Fruit fly (Drosophila melanogaster) whole organism, embryonic: Measurements from ENCODE around the gene CG1622.

ENCODE experiments used
- CG10543 ChIP-seq: fragments of 200-800 bp; sonication (Bioruptor generic); optimal IDR thresholded peaks from 3 replicates; lab custom pipeline; 2017; ENCODE audit warnings: missing biosample characterization, mild to moderate bottlenecking, missing genetic modification characterization, moderate library complexity
- CG11085 ChIP-seq: fragments of 200-800 bp; sonication (Bioruptor generic); IDR thresholded peaks from 2 replicates; pipeline ENCODE4 v1.3.6; 2022; ENCODE audit warnings: missing biosample characterization, missing genetic modification characterization
- CG11093 ChIP-seq: fragments of 200-800 bp; sonication (Bioruptor generic); IDR thresholded peaks from 3 replicates; pipeline ENCODE4 v1.3.6; 2022; ENCODE audit warnings: missing biosample characterization, missing genetic modification characterization
- CG11456 ChIP-seq: fragments of 200-800 bp; sonication (Bioruptor generic); IDR thresholded peaks from 3 replicates; pipeline ENCODE4 v1.3.6; 2022; ENCODE audit warnings: missing biosample characterization, missing genetic modification characterization
- CG12659 ChIP-seq: fragments of 200-800 bp; sonication (Bioruptor generic); optimal IDR thresholded peaks from 3 replicates; lab custom pipeline; 2017; ENCODE audit warnings: mild to moderate bottlenecking, missing biosample characterization, missing genetic modification reagents, missing genetic modification characterization
- CG14014 ChIP-seq: fragments of 200-800 bp; sonication (Bioruptor generic); IDR thresholded peaks from 2 replicates; pipeline ENCODE4 v1.3.6; 2022; ENCODE audit warnings: missing biosample characterization, missing genetic modification characterization
- CG1647 ChIP-seq: fragments of 200-800 bp; sonication (Bioruptor generic); optimal IDR thresholded peaks from 3 replicates; lab custom pipeline; 2016; ENCODE audit warnings: missing biosample characterization, missing genetic modification characterization
- CG17361 ChIP-seq: fragments of 200-800 bp; sonication (Bioruptor generic); IDR thresholded peaks from 3 replicates; pipeline ENCODE4 v1.3.6; 2022; ENCODE audit warnings: missing biosample characterization, missing genetic modification characterization
- CG17912 ChIP-seq: fragments of 200-800 bp; sonication (Bioruptor generic); optimal IDR thresholded peaks from 2 replicates; lab custom pipeline; 2018; ENCODE audit warnings: missing biosample characterization, mild to moderate bottlenecking, missing genetic modification characterization
- CG2202 ChIP-seq: fragments of 200-800 bp; sonication (Bioruptor generic); optimal IDR thresholded peaks from 2 replicates; lab custom pipeline; 2018; ENCODE audit warnings: missing biosample characterization, mild to moderate bottlenecking, missing genetic modification characterization
- CG3281 ChIP-seq: fragments of 200-800 bp; sonication (Bioruptor generic); optimal IDR thresholded peaks from 3 replicates; lab custom pipeline; 2017; ENCODE audit warnings: missing biosample characterization, mild to moderate bottlenecking, missing genetic modification characterization
- CG43689 ChIP-seq: fragments of 200-800 bp; sonication (Bioruptor generic); IDR thresholded peaks from 2 replicates; pipeline ENCODE4 v1.3.6; 2022; ENCODE audit warnings: missing biosample characterization, missing genetic modification characterization
- CG4730 ChIP-seq: fragments of 200-800 bp; sonication (Bioruptor generic); IDR thresholded peaks from 2 replicates; pipeline ENCODE4 v1.3.6; 2022; ENCODE audit warnings: missing biosample characterization, missing genetic modification characterization
- CG5245 ChIP-seq: fragments of 200-800 bp; sonication (Bioruptor generic); optimal IDR thresholded peaks from 3 replicates; lab custom pipeline; 2016; ENCODE audit warnings: missing biosample characterization, missing genetic modification characterization
- Drgx ChIP-seq: fragments of 200-800 bp; sonication (Bioruptor generic); IDR thresholded peaks from 2 replicates; pipeline ENCODE4 v1.3.6; 2022; ENCODE audit warnings: missing biosample characterization, missing genetic modification characterization
- Ets65A ChIP-seq: fragments of 200-800 bp; sonication (Bioruptor generic); peaks from one replicate; lab custom pipeline; 2016; ENCODE audit warnings: missing biosample characterization, missing genetic modification characterization
- HLH54F ChIP-seq: fragments of 200-800 bp; sonication (Bioruptor generic); optimal IDR thresholded peaks from 3 replicates; lab custom pipeline; 2016; ENCODE audit warnings: missing biosample characterization, missing genetic modification characterization
- Hand ChIP-seq: fragments of 200-800 bp; sonication (Bioruptor generic); optimal IDR thresholded peaks from 2 replicates; lab custom pipeline; 2017; ENCODE audit warnings: mild to moderate bottlenecking, missing biosample characterization, missing genetic modification reagents, missing genetic modification characterization
- Hr51 ChIP-seq, 2 experiments: fragments of 200-800 bp; sonication (Bioruptor generic); optimal IDR thresholded peaks; 2 replicates in 1 of 2; 3 replicates in 1 of 2; lab custom pipeline; 2016 to 2018; ENCODE audit warnings: missing biosample characterization in 2 of 2, missing genetic modification characterization in 2 of 2, mild to moderate bottlenecking in 1 of 2, moderate library complexity in 1 of 2
- Max ChIP-seq: fragments of 200-800 bp; sonication (Bioruptor generic); optimal IDR thresholded peaks from 2 replicates; lab custom pipeline; 2016; ENCODE audit warnings: missing biosample characterization, mild to moderate bottlenecking, missing genetic modification characterization
- Med ChIP-seq: fragments of 200-800 bp; sonication (Bioruptor generic); peaks from one replicate; lab custom pipeline; 2016; ENCODE audit warnings: missing biosample characterization, missing genetic modification characterization, mild to moderate bottlenecking, inconsistent platforms, moderate library complexity
- Nf-YB ChIP-seq: fragments of 200-800 bp; sonication (Bioruptor generic); optimal IDR thresholded peaks from 3 replicates; lab custom pipeline; 2019; ENCODE audit warnings: missing biosample characterization, mild to moderate bottlenecking, missing genetic modification characterization, moderate library complexity
- Scr ChIP-seq: fragments of 200-800 bp; sonication (Bioruptor generic); IDR thresholded peaks from 2 replicates; pipeline ENCODE4 v1.3.6; 2022; ENCODE audit warnings: missing biosample characterization, missing genetic modification characterization; ENCODE audit not compliant: partially characterized antibody
- Stat92E ChIP-seq, 3 experiments: fragments of >200 bp in 2 of 3; fragments of 200-800 bp in 1 of 3; sonication (Bioruptor generic) in 1 of 3; optimal IDR thresholded peaks; 2 replicates each; lab custom pipeline; 2017 to 2019; ENCODE audit warnings: missing biosample characterization in 3 of 3, missing genetic modification characterization in 3 of 3, mild to moderate bottlenecking in 1 of 3, moderate library complexity in 1 of 3
- ab ChIP-seq: fragments of 200-800 bp; sonication (Bioruptor generic); optimal IDR thresholded peaks from 2 replicates; lab custom pipeline; 2016; ENCODE audit warnings: missing biosample characterization, missing genetic modification characterization
- ac ChIP-seq: fragments of 200-800 bp; sonication (Bioruptor generic); optimal IDR thresholded peaks from 3 replicates; lab custom pipeline; 2017; ENCODE audit warnings: missing biosample characterization, mild to moderate bottlenecking, missing genetic modification characterization
- al ChIP-seq: fragments of 200-800 bp; sonication (Bioruptor generic); IDR thresholded peaks from 2 replicates; pipeline ENCODE4 v1.3.6; 2022; ENCODE audit warnings: missing biosample characterization, missing genetic modification characterization
- aop ChIP-seq: fragments of 200-800 bp; sonication (Bioruptor generic); IDR thresholded peaks from 2 replicates; pipeline ENCODE4 v1.3.6; 2022; ENCODE audit warnings: missing biosample characterization, missing genetic modification characterization
- ara ChIP-seq: fragments of 200-800 bp; sonication (Bioruptor generic); IDR thresholded peaks from 2 replicates; pipeline ENCODE4 v1.3.6; 2022; ENCODE audit warnings: missing biosample characterization, missing genetic modification characterization
- ash1 ChIP-seq: fragments of 200-800 bp; sonication (Bioruptor generic); optimal IDR thresholded peaks from 2 replicates; lab custom pipeline; 2018; ENCODE audit warnings: missing biosample characterization, mild to moderate bottlenecking, missing genetic modification characterization
- bbx ChIP-seq: fragments of 200-800 bp; sonication (Bioruptor generic); IDR thresholded peaks from 2 replicates; pipeline ENCODE4 v1.3.6; 2022; ENCODE audit warnings: missing biosample characterization, missing genetic modification characterization; ENCODE audit not compliant: partially characterized antibody
- caup ChIP-seq: fragments of 200-800 bp; sonication (Bioruptor generic); optimal IDR thresholded peaks from 3 replicates; lab custom pipeline; 2017; ENCODE audit warnings: missing biosample characterization, mild to moderate bottlenecking, missing genetic modification characterization, moderate library complexity; ENCODE audit not compliant: severe bottlenecking
- emc ChIP-seq: fragments of 200-800 bp; sonication (Bioruptor generic); optimal IDR thresholded peaks from 2 replicates; lab custom pipeline; 2016; ENCODE audit warnings: missing biosample characterization, missing genetic modification characterization
- ewg ChIP-seq: fragments of 200-800 bp; sonication (Bioruptor generic); optimal IDR thresholded peaks from 3 replicates; lab custom pipeline; 2017; ENCODE audit warnings: mild to moderate bottlenecking, missing biosample characterization, missing genetic modification reagents, missing genetic modification characterization
- fu2 ChIP-seq: fragments of 200-800 bp; sonication (Bioruptor generic); optimal IDR thresholded peaks from 2 replicates; lab custom pipeline; 2016; ENCODE audit warnings: missing biosample characterization, missing genetic modification characterization
- grn ChIP-seq: fragments of 200-800 bp; sonication (Bioruptor generic); optimal IDR thresholded peaks from 3 replicates; lab custom pipeline; 2017; ENCODE audit warnings: missing biosample characterization, missing genetic modification characterization
- hth ChIP-seq: fragments of >200 bp; optimal IDR thresholded peaks from 2 replicates; lab custom pipeline; 2017; ENCODE audit warnings: inconsistent platforms
- inv ChIP-seq: fragments of 200-800 bp; sonication (Bioruptor generic); IDR thresholded peaks from 2 replicates; pipeline ENCODE4 v1.3.6; 2022; ENCODE audit warnings: missing biosample characterization, missing genetic modification characterization; ENCODE audit not compliant: partially characterized antibody
- kni ChIP-seq: fragments of 200-800 bp; sonication (Bioruptor generic); optimal IDR thresholded peaks from 3 replicates; lab custom pipeline; 2017; ENCODE audit warnings: mild to moderate bottlenecking, missing biosample characterization, missing genetic modification reagents, missing genetic modification characterization
- lov ChIP-seq, 2 experiments: fragments of 200-800 bp in 1 of 2; fragments of >200 bp in 1 of 2; sonication (Bioruptor generic) in 1 of 2; IDR thresholded peaks in 1 of 2; optimal IDR thresholded peaks in 1 of 2; 2 replicates in 1 of 2; 3 replicates in 1 of 2; pipeline versions ENCODE4 v1.3.6 to Lab custom; 2017 to 2022; ENCODE audit warnings: missing biosample characterization in 1 of 2, missing genetic modification characterization in 1 of 2
- mirr ChIP-seq: fragments of 200-800 bp; sonication (Bioruptor generic); optimal IDR thresholded peaks from 3 replicates; lab custom pipeline; 2018; ENCODE audit warnings: missing biosample characterization, mild to moderate bottlenecking, missing genetic modification characterization
- pb ChIP-seq: fragments of 200-800 bp; sonication (Bioruptor generic); optimal IDR thresholded peaks from 3 replicates; lab custom pipeline; 2016; ENCODE audit warnings: missing biosample characterization, missing genetic modification characterization
- schlank ChIP-seq: fragments of 200-800 bp; sonication (Bioruptor generic); optimal IDR thresholded peaks from 2 replicates; lab custom pipeline; 2018; ENCODE audit warnings: missing biosample characterization, mild to moderate bottlenecking, missing genetic modification characterization
- sim ChIP-seq: fragments of 200-800 bp; sonication (Bioruptor generic); IDR thresholded peaks from 2 replicates; pipeline ENCODE4 v1.3.6; 2022; ENCODE audit warnings: missing biosample characterization, missing genetic modification characterization
- so ChIP-seq: fragments of 200-800 bp; sonication (Bioruptor generic); IDR thresholded peaks from 3 replicates; pipeline ENCODE4 v1.3.6; 2022; ENCODE audit warnings: missing biosample characterization, missing genetic modification characterization
- sob ChIP-seq: fragments of 200-800 bp; sonication (Bioruptor generic); IDR thresholded peaks from 2 replicates; pipeline ENCODE4 v1.3.6; 2022; ENCODE audit warnings: missing biosample characterization, missing genetic modification characterization
- stc ChIP-seq: fragments of 200-800 bp; sonication (Bioruptor generic); IDR thresholded peaks from 2 replicates; pipeline ENCODE4 v1.3.6; 2022; ENCODE audit warnings: missing biosample characterization, missing genetic modification characterization
- trh ChIP-seq: fragments of 200-800 bp; sonication (Bioruptor generic); optimal IDR thresholded peaks from 2 replicates; lab custom pipeline; 2016; ENCODE audit warnings: missing biosample characterization, missing genetic modification characterization
- unpg ChIP-seq: fragments of 200-800 bp; sonication (Bioruptor generic); optimal IDR thresholded peaks from 3 replicates; lab custom pipeline; 2018; ENCODE audit warnings: missing biosample characterization, mild to moderate bottlenecking, missing genetic modification characterization, moderate library complexity
- vfl ChIP-seq: fragments of 200-800 bp; sonication (Bioruptor generic); optimal IDR thresholded peaks from 2 replicates; lab custom pipeline; 2016; ENCODE audit warnings: missing biosample characterization, missing genetic modification characterization
- yki ChIP-seq: fragments of >200 bp; optimal IDR thresholded peaks from 3 replicates; lab custom pipeline; 2018

CG1622 gene

DNA sequence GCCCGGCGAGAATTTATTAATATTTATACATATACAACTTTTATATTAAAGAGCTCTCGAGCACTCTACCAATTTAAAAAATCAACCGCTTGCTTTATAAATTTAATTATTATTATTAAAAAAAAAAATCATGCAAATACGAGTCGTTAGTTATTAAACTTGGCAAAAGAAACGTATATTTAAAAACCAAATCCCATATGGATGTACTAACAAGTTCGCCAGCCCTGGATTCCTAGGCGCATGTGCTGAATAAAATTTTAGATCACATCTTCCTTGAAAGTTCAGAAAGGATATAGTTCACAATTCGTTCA, 38.2 kb upstream of the CG1622 start, which contains the start of gene comt (continued):
- TF ChIP-seq lov (optimal IDR thresholded peaks at IDR 0.05; lab: Kevin White, UChicago), result no peak
- TF ChIP-seq lov (GFP tag; IDR thresholded peaks at IDR 0.05; lab: Robert Waterston, UW), result no peak
- TF ChIP-seq aop (GFP tag; lab: Robert Waterston, UW), result no peak
- TF ChIP-seq Hr51 (GFP tag; optimal IDR thresholded peaks at IDR 0.05; lab: Kevin White, UChicago), result no peak
- TF ChIP-seq CG11456, result 0 out of 3 replicates have a peak, but pooled peaks have one; percentile 50
- TF ChIP-seq CG17912, result no peak
- TF ChIP-seq ac, result no peak
- TF ChIP-seq Nf-YB (GFP tag; lab: Kevin White, UChicago), result no peak
- TF ChIP-seq CG3281 (GFP tag; lab: Kevin White, UChicago), result peak; percentile 62
- peak; percentile 56 for TF ChIP-seq CG12659 (GFP tag; lab: Kevin White, UChicago)
- no peak for TF ChIP-seq kni
- peak; percentile 88 for TF ChIP-seq ewg
- peak; percentile 47 for TF ChIP-seq caup (GFP tag; lab: Kevin White, UChicago)
- no peak for TF ChIP-seq trh
- no peak for TF ChIP-seq Ets65A (GFP tag; lab: Kevin White, UChicago)
- TF ChIP-seq CG11085 (GFP tag; lab: Robert Waterston, UW), result no peak
- TF ChIP-seq unpg, result peak; percentile 70
- TF ChIP-seq sim (GFP tag; lab: Robert Waterston, UW), result 0 out of 2 replicates have a peak, but pooled peaks have one; percentile 21
- no peak; the same call in 1 of the 2 replicates for TF ChIP-seq al (GFP tag; lab: Robert Waterston, UW)
- peak; percentile 81; the same call in 2 of the 3 replicates for TF ChIP-seq CG17361
- TF ChIP-seq mirr (GFP tag; lab: Kevin White, UChicago), result no peak
- TF ChIP-seq Max (GFP tag; lab: Kevin White, UChicago), result peak; percentile 24
- TF ChIP-seq sob (GFP tag; lab: Robert Waterston, UW), result peak; percentile 45
- TF ChIP-seq ab (GFP tag; lab: Kevin White, UChicago), result no peak
- TF ChIP-seq CG14014 (GFP tag; lab: Robert Waterston, UW), result peak; percentile 39; the same call in 1 of the 2 replicates
- peak; percentile 63; the same call in 1 of the 2 replicates for TF ChIP-seq ara (GFP tag; lab: Robert Waterston, UW)
- TF ChIP-seq stc, result peak; percentile 51; the same call in 1 of the 2 replicates
- no peak for TF ChIP-seq schlank (tag; lab: Kevin White, UChicago)
- no peak for TF ChIP-seq Hand
- no peak for TF ChIP-seq pb (GFP tag; lab: Kevin White, UChicago)
- no peak for TF ChIP-seq CG4730
- TF ChIP-seq HLH54F (GFP tag; lab: Kevin White, UChicago), result no peak
- no peak for TF ChIP-seq grn (GFP tag; lab: Kevin White, UChicago)
- TF ChIP-seq vfl, result no peak
- no peak for TF ChIP-seq Stat92E (GFP tag; optimal IDR thresholded peaks at IDR 0.05; lab: Kevin White, UChicago)
- TF ChIP-seq yki (lab: Kevin White, UChicago), result no peak
- 0 out of 2 replicates have a peak, but pooled peaks have one; percentile 41 for TF ChIP-seq bbx (GFP tag; lab: Robert Waterston, UW)
- TF ChIP-seq inv (GFP tag; lab: Robert Waterston, UW), result no peak
- TF ChIP-seq CG43689 (GFP tag; lab: Robert Waterston, UW), result no peak
- TF ChIP-seq Med (GFP tag; lab: Kevin White, UChicago), result peak; percentile 74
- no peak for TF ChIP-seq CG1647 (GFP tag; lab: Kevin White, UChicago)
- TF ChIP-seq fu2 (GFP tag; lab: Kevin White, UChicago), result no peak
- peak; percentile 5 for TF ChIP-seq CG2202 (tag; lab: Kevin White, UChicago)
- peak; percentile 38 for TF ChIP-seq CG10543
- no peak for TF ChIP-seq ash1
- TF ChIP-seq CG11093 (GFP tag; lab: Robert Waterston, UW), result no peak
- peak; percentile 35; the same call in 1 of the 2 replicates for TF ChIP-seq Drgx
- no peak for TF ChIP-seq CG5245 (GFP tag; lab: Kevin White, UChicago)
- TF ChIP-seq Scr (GFP tag; lab: Robert Waterston, UW), result no peak
- no peak for TF ChIP-seq emc (GFP tag; lab: Kevin White, UChicago)
- no peak for TF ChIP-seq hth
- no peak; the same call in 2 of the 3 replicates for TF ChIP-seq so
